ENCODE assay signal across 2 fruit fly cellular contexts in genomic region chrX:4100824-4101368, dm6.
TF ChIP-seq lines count a peak whose summit lies in the region.

Gene Cmtr1, minus strand, starts transcription at chrX:4101031.
Gene CG15375, plus strand, starts transcription at chrX:4101318.

- TF ChIP-seq CTCF in whole organism, embryonic (GFP tag; optimal IDR thresholded peaks at IDR 0.05; lab: Kevin White, UChicago): no peak

TF ChIP-seq in whole organism, adult, 20 proteins besides CTCF, POLR2A, EP300 and RAD21:
- TF ChIP-seq Crg-1 (GFP tag; optimal IDR thresholded peaks at IDR 0.05; lab: Kevin White, UChicago) (no peak), ovo (GFP tag; optimal IDR thresholded peaks at IDR 0.05; lab: Kevin White, UChicago) (no peak), Hr96 (GFP tag; optimal IDR thresholded peaks at IDR 0.05; lab: Kevin White, UChicago) (no peak), Mnt (GFP tag; optimal IDR thresholded peaks at IDR 0.05; lab: Kevin White, UChicago) (peak; percentile 34), cic (GFP tag; optimal IDR thresholded peaks at IDR 0.05; lab: Kevin White, UChicago) (no peak), pad (GFP tag; optimal IDR thresholded peaks at IDR 0.05; lab: Kevin White, UChicago) (no peak), cnc (optimal IDR thresholded peaks at IDR 0.05; lab: Kevin White, UChicago) (no peak), CG12768 (GFP tag; optimal IDR thresholded peaks at IDR 0.05; lab: Kevin White, UChicago) (no peak), CG5204 (GFP tag; optimal IDR thresholded peaks at IDR 0.05; lab: Kevin White, UChicago) (no peak), CG7101 (tag; optimal IDR thresholded peaks at IDR 0.05; lab: Kevin White, UChicago) (no peak), toe (GFP tag; optimal IDR thresholded peaks at IDR 0.05; lab: Kevin White, UChicago) (no peak), bab1 (GFP tag; optimal IDR thresholded peaks at IDR 0.05; lab: Kevin White, UChicago) (peak; percentile 28), tj (GFP tag; optimal IDR thresholded peaks at IDR 0.05; lab: Kevin White, UChicago) (no peak), CG11617 (GFP tag; optimal IDR thresholded peaks at IDR 0.05; lab: Kevin White, UChicago) (no peak), kay (GFP tag; lab: Kevin White, UChicago; ENCODE audit: borderline replicate concordance) (no peak), CG1620 (GFP tag; optimal IDR thresholded peaks at IDR 0.05; lab: Kevin White, UChicago) (no peak)

TF ChIP-seq in whole organism, embryonic, 481 proteins besides CTCF, POLR2A, EP300 and RAD21 (continues in another document):
- TF ChIP-seq CG9727 (GFP tag; optimal IDR thresholded peaks at IDR 0.05; lab: Kevin White, UChicago): no peak
- peak; percentile 79 for TF ChIP-seq zen2 (GFP tag; IDR thresholded peaks at IDR 0.05; lab: Robert Waterston, UW; ENCODE audit: partially characterized antibody)
- peak; percentile 44 for TF ChIP-seq CG2129 (GFP tag; IDR thresholded peaks at IDR 0.05; lab: Robert Waterston, UW; ENCODE audit: partially characterized antibody)
- TF ChIP-seq Dll (GFP tag; IDR thresholded peaks at IDR 0.05; lab: Robert Waterston, UW; ENCODE audit: partially characterized antibody): peak; percentile 78
- peak; percentile 80 for TF ChIP-seq CG6791 (GFP tag; IDR thresholded peaks at IDR 0.05; lab: Robert Waterston, UW; ENCODE audit: partially characterized antibody)
- no peak for TF ChIP-seq Spps (tag; optimal IDR thresholded peaks at IDR 0.05; lab: Kevin White, UChicago)
- TF ChIP-seq crp (GFP tag; optimal IDR thresholded peaks at IDR 0.05; lab: Kevin White, UChicago): peak in 1 of 2 experiments; percentile 64
- peak; percentile 76 for TF ChIP-seq CG34224 (GFP tag; IDR thresholded peaks at IDR 0.05; lab: Robert Waterston, UW; ENCODE audit: partially characterized antibody)
- TF ChIP-seq Doc3 (GFP tag; IDR thresholded peaks at IDR 0.05; lab: Robert Waterston, UW; ENCODE audit: partially characterized antibody): peak; percentile 59; the same call in 2 of the 3 replicates
- no peak for TF ChIP-seq CG10209 (GFP tag; optimal IDR thresholded peaks at IDR 0.05; lab: Kevin White, UChicago)
- TF ChIP-seq inv (GFP tag; IDR thresholded peaks at IDR 0.05; lab: Robert Waterston, UW; ENCODE audit: partially characterized antibody): peak; percentile 54; the same call in 1 of the 2 replicates
- no peak for TF ChIP-seq HLHmδ (GFP tag; optimal IDR thresholded peaks at IDR 0.05; lab: Kevin White, UChicago)
- peak; percentile 67 for TF ChIP-seq gfzf (GFP tag; optimal IDR thresholded peaks at IDR 0.05; lab: Kevin White, UChicago)
- no peak for TF ChIP-seq maf-S (GFP tag; optimal IDR thresholded peaks at IDR 0.05; lab: Kevin White, UChicago)
- TF ChIP-seq TFAM (GFP tag; optimal IDR thresholded peaks at IDR 0.05; lab: Kevin White, UChicago): no peak
- TF ChIP-seq sna (GFP tag; IDR thresholded peaks at IDR 0.05; lab: Robert Waterston, UW; ENCODE audit: partially characterized antibody): peak; percentile 84
- peak; percentile 12 for TF ChIP-seq Myb (GFP tag; optimal IDR thresholded peaks at IDR 0.05; lab: Kevin White, UChicago)
- TF ChIP-seq CoRest (tag; optimal IDR thresholded peaks at IDR 0.05; lab: Kevin White, UChicago): no peak
- TF ChIP-seq CG1603 (tag; optimal IDR thresholded peaks at IDR 0.05; lab: Kevin White, UChicago): peak; percentile 57
- TF ChIP-seq B-H1 (GFP tag; IDR thresholded peaks at IDR 0.05; lab: Robert Waterston, UW): no peak
- peak; percentile 82 for TF ChIP-seq HLH4C (GFP tag; IDR thresholded peaks at IDR 0.05; lab: Robert Waterston, UW; ENCODE audit: partially characterized antibody)
- TF ChIP-seq CG2116 (GFP tag; optimal IDR thresholded peaks at IDR 0.05; lab: Kevin White, UChicago): peak; percentile 77
- TF ChIP-seq CG9817 (tag; optimal IDR thresholded peaks at IDR 0.05; lab: Kevin White, UChicago): no peak
- TF ChIP-seq CG14860 (GFP tag; IDR thresholded peaks at IDR 0.05; lab: Robert Waterston, UW; ENCODE audit: partially characterized antibody): peak; percentile 79
- TF ChIP-seq prd (optimal IDR thresholded peaks at IDR 0.05; lab: Kevin White, UChicago): no peak
- no peak for TF ChIP-seq prd (GFP tag; IDR thresholded peaks at IDR 0.05; lab: Robert Waterston, UW)
- peak; percentile 29 for TF ChIP-seq CG14710 (tag; optimal IDR thresholded peaks at IDR 0.05; lab: Kevin White, UChicago)
- no peak for TF ChIP-seq CG11085 (GFP tag; IDR thresholded peaks at IDR 0.05; lab: Robert Waterston, UW)
- no peak for TF ChIP-seq CG11247 (GFP tag; IDR thresholded peaks at IDR 0.05; lab: Robert Waterston, UW)
- TF ChIP-seq Bdp1 (GFP tag; optimal IDR thresholded peaks at IDR 0.05; lab: Kevin White, UChicago): no peak
- TF ChIP-seq Atf3 (GFP tag; optimal IDR thresholded peaks at IDR 0.05; lab: Kevin White, UChicago): no peak
- TF ChIP-seq gt (GFP tag; IDR thresholded peaks at IDR 0.05; lab: Robert Waterston, UW): no peak
- TF ChIP-seq MESR4 (GFP tag; optimal IDR thresholded peaks at IDR 0.05; lab: Kevin White, UChicago): peak; percentile 69
- TF ChIP-seq Opbp (GFP tag; IDR thresholded peaks at IDR 0.05; lab: Robert Waterston, UW; ENCODE audit: partially characterized antibody): peak; percentile 81
- peak; percentile 68 for TF ChIP-seq nerfin-2 (GFP tag; IDR thresholded peaks at IDR 0.05; lab: Robert Waterston, UW; ENCODE audit: partially characterized antibody)
- peak; percentile 75 for TF ChIP-seq tna (GFP tag; IDR thresholded peaks at IDR 0.05; lab: Robert Waterston, UW; ENCODE audit: partially characterized antibody)
- TF ChIP-seq eyg (GFP tag; optimal IDR thresholded peaks at IDR 0.05; lab: Kevin White, UChicago): no peak
- peak; percentile 32 for TF ChIP-seq CG17186 (GFP tag; optimal IDR thresholded peaks at IDR 0.05; lab: Kevin White, UChicago)
- TF ChIP-seq CG13624 (GFP tag; optimal IDR thresholded peaks at IDR 0.05; lab: Kevin White, UChicago): no peak
- peak; percentile 73 for TF ChIP-seq CG16813 (GFP tag; IDR thresholded peaks at IDR 0.05; lab: Robert Waterston, UW; ENCODE audit: partially characterized antibody)
- TF ChIP-seq Bteb2 (GFP tag; optimal IDR thresholded peaks at IDR 0.05; lab: Kevin White, UChicago): no peak
- TF ChIP-seq CG3995 (GFP tag; optimal IDR thresholded peaks at IDR 0.05; lab: Kevin White, UChicago): peak; percentile 1
- peak; percentile 53 for TF ChIP-seq sens (GFP tag; lab: Kevin White, UChicago)
- TF ChIP-seq knrl (GFP tag; IDR thresholded peaks at IDR 0.05; lab: Robert Waterston, UW; ENCODE audit: partially characterized antibody): peak; percentile 65; the same call in 2 of the 3 replicates
- no peak for TF ChIP-seq ara (GFP tag; IDR thresholded peaks at IDR 0.05; lab: Robert Waterston, UW)
- TF ChIP-seq lov (optimal IDR thresholded peaks at IDR 0.05; lab: Kevin White, UChicago): no peak
- no peak for TF ChIP-seq lov (GFP tag; IDR thresholded peaks at IDR 0.05; lab: Robert Waterston, UW)
- TF ChIP-seq CG15514 (GFP tag; optimal IDR thresholded peaks at IDR 0.05; lab: Kevin White, UChicago): peak; percentile 98
- peak; percentile 35 for TF ChIP-seq trem (tag; optimal IDR thresholded peaks at IDR 0.05; lab: Kevin White, UChicago)
- TF ChIP-seq Lhr (GFP tag; optimal IDR thresholded peaks at IDR 0.05; lab: Kevin White, UChicago): peak; percentile 16
- TF ChIP-seq hbn (GFP tag; IDR thresholded peaks at IDR 0.05; lab: Robert Waterston, UW; ENCODE audit: partially characterized antibody): peak; percentile 67
- TF ChIP-seq Dp (GFP tag; optimal IDR thresholded peaks at IDR 0.05; lab: Kevin White, UChicago): peak; percentile 85
- TF ChIP-seq ac (GFP tag; optimal IDR thresholded peaks at IDR 0.05; lab: Kevin White, UChicago): no peak
- peak; percentile 71 for TF ChIP-seq vnd (GFP tag; IDR thresholded peaks at IDR 0.05; lab: Robert Waterston, UW; ENCODE audit: partially characterized antibody)
- TF ChIP-seq stwl (tag; optimal IDR thresholded peaks at IDR 0.05; lab: Kevin White, UChicago): peak; percentile 60
- TF ChIP-seq CG4707 (GFP tag; optimal IDR thresholded peaks at IDR 0.05; lab: Kevin White, UChicago): no peak
- peak; percentile 78 for TF ChIP-seq Sry-δ (GFP tag; optimal IDR thresholded peaks at IDR 0.05; lab: Kevin White, UChicago)
- peak; percentile 65 for TF ChIP-seq CG4617 (GFP tag; optimal IDR thresholded peaks at IDR 0.05; lab: Kevin White, UChicago; ENCODE audit: borderline replicate concordance)
- peak; percentile 74 for TF ChIP-seq CG7963 (GFP tag; IDR thresholded peaks at IDR 0.05; lab: Robert Waterston, UW; ENCODE audit: partially characterized antibody)
- TF ChIP-seq amos (GFP tag; IDR thresholded peaks at IDR 0.05; lab: Robert Waterston, UW; ENCODE audit: partially characterized antibody): peak; percentile 85
- no peak for TF ChIP-seq CG14441 (GFP tag; IDR thresholded peaks at IDR 0.05; lab: Robert Waterston, UW)
- peak; percentile 7 for TF ChIP-seq HmgZ (tag; optimal IDR thresholded peaks at IDR 0.05; lab: Kevin White, UChicago)
- no peak for TF ChIP-seq Mad (GFP tag; optimal IDR thresholded peaks at IDR 0.05; lab: Kevin White, UChicago)
- peak; percentile 74; the same call in 3 of the 4 replicates for TF ChIP-seq chinmo (GFP tag; IDR thresholded peaks at IDR 0.05; lab: Robert Waterston, UW; ENCODE audit: partially characterized antibody)
- TF ChIP-seq dm (GFP tag; optimal IDR thresholded peaks at IDR 0.05; lab: Kevin White, UChicago): peak; percentile 47
- no peak for TF ChIP-seq Six4 (GFP tag; optimal IDR thresholded peaks at IDR 0.05; lab: Kevin White, UChicago)
- peak; percentile 87 for TF ChIP-seq CG13287 (GFP tag; IDR thresholded peaks at IDR 0.05; lab: Robert Waterston, UW; ENCODE audit: partially characterized antibody)
- TF ChIP-seq CG2678 (tag; optimal IDR thresholded peaks at IDR 0.05; lab: Kevin White, UChicago): no peak
- no peak for TF ChIP-seq Hr78 (GFP tag; optimal IDR thresholded peaks at IDR 0.05; lab: Kevin White, UChicago)
- TF ChIP-seq Hmx (GFP tag; optimal IDR thresholded peaks at IDR 0.05; lab: Kevin White, UChicago): no peak
- no peak for TF ChIP-seq CG15011 (GFP tag; optimal IDR thresholded peaks at IDR 0.05; lab: Kevin White, UChicago)
- no peak for TF ChIP-seq mam (GFP tag; optimal IDR thresholded peaks at IDR 0.05; lab: Kevin White, UChicago)
- TF ChIP-seq klu (GFP tag; IDR thresholded peaks at IDR 0.05; lab: Robert Waterston, UW): no peak
- TF ChIP-seq CG7372 (GFP tag; IDR thresholded peaks at IDR 0.05; lab: Robert Waterston, UW): no peak
